Worm (Caenorhabditis elegans) whole organism, young adult: ENCODE measurements around the gene abts-4.

ENCODE experiments used
- B0261.1 ChIP-seq: sonication (generic microtip); optimal IDR thresholded peaks from 2 replicates; lab custom pipeline; 2016; ENCODE audit warnings: mild to moderate bottlenecking, missing genetic modification characterization, moderate library complexity, missing compliant biosample characterization
- B0336.3 ChIP-seq: fragments of 200-800 bp; sonication (Bioruptor generic); IDR thresholded peaks from 2 replicates; pipeline ENCODE4 v1.3.6; 2022; ENCODE audit warnings: missing genetic modification characterization, missing compliant biosample characterization
- F22D6.2 ChIP-seq: sonication (generic microtip); optimal IDR thresholded peaks from 2 replicates; lab custom pipeline; 2016; ENCODE audit warnings: mild to moderate bottlenecking, missing genetic modification characterization, missing compliant biosample characterization
- F49E8.2 ChIP-seq: sonication (generic microtip); optimal IDR thresholded peaks from 3 replicates; lab custom pipeline; 2017; ENCODE audit warnings: missing genetic modification characterization, mild to moderate bottlenecking, missing compliant biosample characterization, antibody characterized with exemption, moderate library complexity; ENCODE audit not compliant: insufficient read depth
- K12H6.12 ChIP-seq: fragments of 200-800 bp; sonication (Bioruptor generic); optimal IDR thresholded peaks from 2 replicates; lab custom pipeline; 2018; ENCODE audit warnings: mild to moderate bottlenecking, missing genetic modification characterization, missing compliant biosample characterization
- T07F8.4 ChIP-seq: sonication (generic microtip); optimal IDR thresholded peaks from 2 replicates; lab custom pipeline; 2016; ENCODE audit warnings: mild to moderate bottlenecking, missing genetic modification characterization, moderate library complexity, missing compliant biosample characterization
- Y53G8AR.9 ChIP-seq: fragments of 200-800 bp; sonication (Bioruptor generic); conservative IDR thresholded peaks from 2 replicates; pipeline ENCODE4 v1.3.6; 2022; ENCODE audit warnings: missing genetic modification reagents, missing genetic modification characterization, missing compliant biosample characterization
- attf-5 ChIP-seq: fragments of 200-800 bp; sonication (Bioruptor generic); optimal IDR thresholded peaks from 2 replicates; lab custom pipeline; 2018; ENCODE audit warnings: mild to moderate bottlenecking, missing genetic modification characterization, missing compliant biosample characterization
- ccch-3 ChIP-seq: fragments of 200-800 bp; sonication (Bioruptor generic); optimal IDR thresholded peaks from 2 replicates; lab custom pipeline; 2018; ENCODE audit warnings: mild to moderate bottlenecking, missing genetic modification characterization, missing compliant biosample characterization
- cebp-2 ChIP-seq: fragments of 200-800 bp; sonication (Bioruptor generic); IDR thresholded peaks from 2 replicates; pipeline ENCODE4 v1.3.6; 2022; ENCODE audit warnings: missing genetic modification characterization, missing compliant biosample characterization
- ceh-100 ChIP-seq: fragments of 200-800 bp; sonication (Bioruptor generic); IDR thresholded peaks from 2 replicates; pipeline ENCODE4 v1.3.6; 2022; ENCODE audit warnings: missing genetic modification reagents, missing genetic modification characterization, missing compliant biosample characterization
- ceh-40 ChIP-seq: fragments of 200-800 bp; sonication (Bioruptor generic); IDR thresholded peaks from 2 replicates; pipeline ENCODE4 v1.3.6; 2022; ENCODE audit warnings: missing genetic modification characterization, missing compliant biosample characterization
- ceh-79 ChIP-seq: sonication (generic microtip); optimal IDR thresholded peaks from 2 replicates; lab custom pipeline; 2017; ENCODE audit warnings: mild to moderate bottlenecking, missing genetic modification characterization, missing compliant biosample characterization
- ceh-91 ChIP-seq: fragments of 200-800 bp; sonication (Bioruptor generic); IDR thresholded peaks from 2 replicates; pipeline ENCODE4 v1.3.6; 2022; ENCODE audit warnings: missing genetic modification reagents, missing genetic modification characterization, missing compliant biosample characterization
- die-1 ChIP-seq: sonication (generic microtip); optimal IDR thresholded peaks from 2 replicates; lab custom pipeline; 2016; ENCODE audit warnings: missing genotype, mild to moderate bottlenecking, missing genetic modification characterization, missing compliant biosample characterization
- dpff-1 ChIP-seq: sonication (generic microtip); optimal IDR thresholded peaks from 2 replicates; lab custom pipeline; 2017; ENCODE audit warnings: mild to moderate bottlenecking, missing genetic modification characterization, missing compliant biosample characterization
- egl-18 ChIP-seq: fragments of 200-800 bp; sonication (Bioruptor generic); IDR thresholded peaks from 2 replicates; pipeline ENCODE4 v1.3.6; 2022; ENCODE audit warnings: missing genetic modification reagents, missing genetic modification characterization, missing compliant biosample characterization
- egl-44 ChIP-seq: fragments of 200-800 bp; sonication (Bioruptor generic); IDR thresholded peaks from 2 replicates; pipeline ENCODE4 v1.3.6; 2022; ENCODE audit warnings: missing genetic modification reagents, missing genetic modification characterization, missing compliant biosample characterization
- egrh-3 ChIP-seq: fragments of 200-800 bp; sonication (Bioruptor generic); IDR thresholded peaks from 2 replicates; pipeline ENCODE4 v1.3.6; 2022; ENCODE audit warnings: missing genetic modification reagents, missing genetic modification characterization, missing compliant biosample characterization
- hlh-26 ChIP-seq: fragments of 200-800 bp; sonication (Bioruptor generic); conservative IDR thresholded peaks from 2 replicates; pipeline ENCODE4 v1.3.6; 2022; ENCODE audit warnings: missing genetic modification reagents, missing genetic modification characterization, missing compliant biosample characterization
- let-526 ChIP-seq: fragments of 200-800 bp; sonication (Bioruptor generic); IDR thresholded peaks from 2 replicates; pipeline ENCODE4 v1.3.6; 2022; ENCODE audit warnings: missing genetic modification reagents, missing genetic modification characterization, missing compliant biosample characterization
- let-607 ChIP-seq, 2 experiments: fragments of 200-800 bp in 1 of 2; sonication (Bioruptor generic) in 1 of 2; sonication (generic microtip) in 1 of 2; optimal IDR thresholded peaks; 2 replicates each; lab custom pipeline; 2016 to 2018; ENCODE audit warnings: mild to moderate bottlenecking in 2 of 2, missing compliant biosample characterization in 2 of 2, missing genetic modification characterization in 2 of 2, moderate library complexity in 2 of 2, missing genotype in 1 of 2
- lin-40 ChIP-seq: sonication (generic microtip); optimal IDR thresholded peaks from 2 replicates; lab custom pipeline; 2016; ENCODE audit warnings: missing genetic modification characterization, mild to moderate bottlenecking, missing compliant biosample characterization, missing genotype, missing genetic modification reagents
- lin-54 ChIP-seq: fragments of 200-800 bp; sonication (Bioruptor generic); optimal IDR thresholded peaks from 2 replicates; lab custom pipeline; 2018; ENCODE audit warnings: mild to moderate bottlenecking, missing genetic modification characterization, missing compliant biosample characterization
- lsy-27 ChIP-seq: sonication (generic microtip); optimal IDR thresholded peaks from 2 replicates; lab custom pipeline; 2017; ENCODE audit warnings: missing genetic modification characterization, mild to moderate bottlenecking, missing compliant biosample characterization, antibody characterized with exemption, missing genotype, borderline replicate concordance; ENCODE audit not compliant: insufficient read depth
- madf-10 ChIP-seq: sonication (generic microtip); optimal IDR thresholded peaks from 2 replicates; lab custom pipeline; 2016; ENCODE audit warnings: mild to moderate bottlenecking, missing genetic modification characterization, missing compliant biosample characterization
- madf-3 ChIP-seq: fragments of 200-800 bp; sonication (Bioruptor generic); IDR thresholded peaks from 2 replicates; pipeline ENCODE4 v1.3.6; 2022; ENCODE audit warnings: missing genetic modification reagents, missing genetic modification characterization, missing compliant biosample characterization
- madf-6 ChIP-seq: fragments of 200-800 bp; sonication (Bioruptor generic); IDR thresholded peaks from 2 replicates; pipeline ENCODE4 v1.3.6; 2022; ENCODE audit warnings: missing genetic modification reagents, missing genetic modification characterization, missing compliant biosample characterization
- nfya-2 ChIP-seq: fragments of 200-800 bp; sonication (Bioruptor generic); IDR thresholded peaks from 2 replicates; pipeline ENCODE4 v1.3.6; 2022; ENCODE audit warnings: missing genetic modification reagents, missing genetic modification characterization, missing compliant biosample characterization
- nhr-27 ChIP-seq: fragments of 200-800 bp; sonication (Bioruptor generic); optimal IDR thresholded peaks from 2 replicates; lab custom pipeline; 2018; ENCODE audit warnings: mild to moderate bottlenecking, missing genetic modification characterization, moderate library complexity, missing compliant biosample characterization
- nhr-80 ChIP-seq: sonication (generic microtip); optimal IDR thresholded peaks from 2 replicates; lab custom pipeline; 2016; ENCODE audit warnings: missing genetic modification characterization, missing compliant biosample characterization
- pbrm-1 ChIP-seq: fragments of 200-800 bp; sonication (Bioruptor generic); IDR thresholded peaks from 2 replicates; pipeline ENCODE4 v1.3.6; 2022; ENCODE audit warnings: missing genetic modification reagents, missing genetic modification characterization, missing compliant biosample characterization
- pha-4 ChIP-seq: fragments of 150-350 bp; sonication (generic microtip); optimal IDR thresholded peaks from 2 replicates; lab custom pipeline; 2014; ENCODE audit warnings: missing biosample characterization, missing genetic modification reagents, missing genetic modification characterization
- sdz-38 ChIP-seq: sonication (generic microtip); optimal IDR thresholded peaks from 2 replicates; lab custom pipeline; 2016; ENCODE audit warnings: missing genotype, missing genetic modification characterization, missing compliant biosample characterization
- snpc-3.4 ChIP-seq: sonication (generic microtip); optimal IDR thresholded peaks from 2 replicates; lab custom pipeline; 2017; ENCODE audit warnings: missing genetic modification characterization, mild to moderate bottlenecking, missing compliant biosample characterization, antibody characterized with exemption, moderate library complexity, missing genotype, missing genetic modification reagents
- sptf-2 ChIP-seq: fragments of 200-800 bp; sonication (Bioruptor generic); optimal IDR thresholded peaks from 2 replicates; lab custom pipeline; 2018; ENCODE audit warnings: mild to moderate bottlenecking, missing genetic modification characterization, missing compliant biosample characterization
- tbx-9 ChIP-seq: sonication (generic microtip); optimal IDR thresholded peaks from 2 replicates; lab custom pipeline; 2016; ENCODE audit warnings: borderline replicate concordance, missing genetic modification characterization, inconsistent platforms, missing compliant biosample characterization
- zfh-2 ChIP-seq: fragments of 200-800 bp; sonication (Bioruptor generic); conservative IDR thresholded peaks from 2 replicates; pipeline ENCODE4 v1.3.6; 2022; ENCODE audit warnings: missing genetic modification reagents, missing genetic modification characterization, missing compliant biosample characterization
- zim-3 ChIP-seq: sonication (generic microtip); optimal IDR thresholded peaks from 2 replicates; lab custom pipeline; 2017; ENCODE audit warnings: mild to moderate bottlenecking, missing genetic modification characterization, moderate library complexity, missing compliant biosample characterization
- ztf-26 ChIP-seq: sonication (generic microtip); optimal IDR thresholded peaks from 2 replicates; lab custom pipeline; 2017; ENCODE audit warnings: missing genetic modification characterization, missing compliant biosample characterization
- ztf-28 ChIP-seq: fragments of 200-800 bp; sonication (Bioruptor generic); IDR thresholded peaks from 2 replicates; pipeline ENCODE4 v1.3.6; 2022; ENCODE audit warnings: missing genetic modification reagents, missing genetic modification characterization, missing compliant biosample characterization

abts-4 gene

ce11 chrX:6784181-6784580 is 22.6 kb upstream of the abts-4 start, which contains the start of gene bgal-2:
Gene bgal-2, plus strand, starts transcription at chrX:6784411.
- TF ChIP-seq nhr-80 (tag; lab: Kevin White, UChicago), result peak; percentile 55
- TF ChIP-seq pbrm-1 (GFP tag; lab: Robert Waterston, UW), result no peak
- no peak for TF ChIP-seq hlh-26 (GFP tag; lab: Robert Waterston, UW)
- no peak for TF ChIP-seq ceh-79 (tag; lab: Kevin White, UChicago)

- TF ChIP-seq snpc-3.4 (tag; lab: Kevin White, UChicago) (no peak), lin-40 (no peak)
- TF ChIP-seq, all 124 proteins: peak for 0
These were observed 21.3 kb upstream of the abts-4 start, which contains the start of gene idpp-6 for ce11 chrX:6782857-6783256. Gene idpp-6, plus strand, starts transcription at chrX:6783157.

DNA sequence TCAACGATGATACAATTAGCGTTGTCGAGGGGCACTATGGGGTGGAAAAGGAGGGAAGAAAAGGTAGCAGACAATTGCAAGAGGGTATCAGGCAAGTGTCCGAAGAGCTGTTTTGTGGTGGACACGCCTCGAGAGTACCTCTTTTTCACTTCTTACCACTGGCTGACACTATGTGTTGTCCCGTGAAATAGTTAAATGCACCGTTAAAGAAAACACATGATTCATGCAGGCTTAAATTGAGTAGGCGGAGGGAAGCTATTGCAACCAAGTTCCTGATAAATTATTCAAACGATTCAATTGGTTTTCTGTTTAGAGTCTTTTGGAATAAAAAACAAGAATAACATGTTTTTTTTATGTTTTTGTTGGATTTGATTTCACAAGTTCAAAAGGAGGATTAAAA is 16.5 kb upstream of the abts-4 start, which contains the start of gene irk-1:
Gene irk-1 (minus strand): TSS at position 101 of the 400 bp plus-strand sequence.
- TF ChIP-seq pha-4 (no peak), ceh-100 (GFP tag; lab: Robert Waterston, UW) (no peak), nhr-80 (tag; lab: Kevin White, UChicago) (no peak)

- TF ChIP-seq K12H6.12 (no peak), let-607 (tag; optimal IDR thresholded peaks at IDR 0.05; lab: Kevin White, UChicago) (peak in 1 of 2 experiments; percentile 21), nhr-80 (tag; lab: Kevin White, UChicago) (peak; percentile 47), ceh-91 (GFP tag; lab: Robert Waterston, UW) (no peak), madf-6 (no peak)
These were observed 327 bp downstream of the abts-4 start for ce11 chrX:6761211-6761610.

- TF ChIP-seq T07F8.4 (no peak), ztf-28 (GFP tag; lab: Robert Waterston, UW) (no peak), Y53G8AR.9 (0 out of 2 replicates have a peak, but pooled peaks have one; percentile 51), dpff-1 (tag; lab: Kevin White, UChicago) (no peak), egl-18 (GFP tag; lab: Robert Waterston, UW) (no peak), lsy-27 (tag; lab: Kevin White, UChicago) (no peak), cebp-2 (GFP tag; lab: Robert Waterston, UW) (no peak), B0336.3 (peak; percentile 84), egrh-3 (peak; percentile 45; the same call in 1 of the 2 replicates), madf-3 (GFP tag; lab: Robert Waterston, UW) (0 out of 2 replicates have a peak, but pooled peaks have one; percentile 16), egl-44 (GFP tag; lab: Robert Waterston, UW) (peak; percentile 73; the same call in 1 of the 2 replicates), tbx-9 (tag; lab: Kevin White, UChicago) (no peak), ztf-26 (tag; lab: Kevin White, UChicago) (peak; percentile 71), nfya-2 (GFP tag; lab: Robert Waterston, UW) (no peak), let-526 (GFP tag; lab: Robert Waterston, UW) (peak; percentile 77; the same call in 1 of the 2 replicates), nhr-27 (no peak), ceh-91 (GFP tag; lab: Robert Waterston, UW) (no peak), ceh-40 (GFP tag; lab: Robert Waterston, UW) (no peak), lin-54 (GFP tag; lab: Kevin White, UChicago) (peak; percentile 53), F49E8.2 (tag; lab: Kevin White, UChicago) (no peak), F22D6.2 (tag; lab: Kevin White, UChicago) (peak; percentile 78), B0261.1 (no peak), madf-10 (tag; lab: Kevin White, UChicago) (peak; percentile 74), sptf-2 (GFP tag; lab: Kevin White, UChicago) (no peak), sdz-38 (tag; lab: Kevin White, UChicago) (no peak), ccch-3 (GFP tag; lab: Kevin White, UChicago) (no peak), zim-3 (no peak), attf-5 (GFP tag; lab: Kevin White, UChicago) (peak; percentile 52), die-1 (tag; lab: Kevin White, UChicago) (peak; percentile 6), zfh-2 (GFP tag; lab: Robert Waterston, UW) (peak; percentile 83)
These were observed 11.4 kb downstream of the abts-4 start for ce11 chrX:6750145-6750544.
